Worm (Caenorhabditis elegans) whole organism, late embryonic: ENCODE results near the gene R13H7.2.

Experiments
- T23F11.4 ChIP-seq: fragments of 200-800 bp; sonication (Bioruptor generic); optimal IDR thresholded peaks from 2 replicates; lab custom pipeline; 2018; ENCODE audit warnings: mild to moderate bottlenecking, missing genetic modification characterization, missing compliant biosample characterization
- ahr-1 ChIP-seq: sonication (generic microtip); optimal IDR thresholded peaks from 2 replicates; lab custom pipeline; 2016; ENCODE audit warnings: missing genetic modification characterization, missing compliant biosample characterization
- ceh-9 ChIP-seq: sonication (generic microtip); optimal IDR thresholded peaks from 2 replicates; lab custom pipeline; 2016; ENCODE audit warnings: mild to moderate bottlenecking, missing genetic modification characterization, inconsistent platforms, missing compliant biosample characterization
- hlh-6 ChIP-seq: sonication (generic microtip); optimal IDR thresholded peaks from 2 replicates; lab custom pipeline; 2016; ENCODE audit warnings: missing genotype, missing genetic modification characterization, missing compliant biosample characterization
- pha-4 ChIP-seq: fragments of 150-350 bp; optimal IDR thresholded peaks from 2 replicates; lab custom pipeline; 2018; ENCODE audit warnings: missing biosample characterization, missing genetic modification reagents, missing genetic modification characterization
- rnt-1 ChIP-seq: sonication (generic microtip); optimal IDR thresholded peaks from 2 replicates; lab custom pipeline; 2016; ENCODE audit warnings: missing genetic modification characterization, missing compliant biosample characterization
- tbx-2 ChIP-seq: sonication (generic microtip); optimal IDR thresholded peaks from 2 replicates; lab custom pipeline; 2016; ENCODE audit warnings: missing genetic modification characterization, missing compliant biosample characterization
- unc-86 ChIP-seq: sonication (generic microtip); optimal IDR thresholded peaks from 2 replicates; lab custom pipeline; 2016; ENCODE audit warnings: missing genetic modification characterization, missing compliant biosample characterization

DNA sequence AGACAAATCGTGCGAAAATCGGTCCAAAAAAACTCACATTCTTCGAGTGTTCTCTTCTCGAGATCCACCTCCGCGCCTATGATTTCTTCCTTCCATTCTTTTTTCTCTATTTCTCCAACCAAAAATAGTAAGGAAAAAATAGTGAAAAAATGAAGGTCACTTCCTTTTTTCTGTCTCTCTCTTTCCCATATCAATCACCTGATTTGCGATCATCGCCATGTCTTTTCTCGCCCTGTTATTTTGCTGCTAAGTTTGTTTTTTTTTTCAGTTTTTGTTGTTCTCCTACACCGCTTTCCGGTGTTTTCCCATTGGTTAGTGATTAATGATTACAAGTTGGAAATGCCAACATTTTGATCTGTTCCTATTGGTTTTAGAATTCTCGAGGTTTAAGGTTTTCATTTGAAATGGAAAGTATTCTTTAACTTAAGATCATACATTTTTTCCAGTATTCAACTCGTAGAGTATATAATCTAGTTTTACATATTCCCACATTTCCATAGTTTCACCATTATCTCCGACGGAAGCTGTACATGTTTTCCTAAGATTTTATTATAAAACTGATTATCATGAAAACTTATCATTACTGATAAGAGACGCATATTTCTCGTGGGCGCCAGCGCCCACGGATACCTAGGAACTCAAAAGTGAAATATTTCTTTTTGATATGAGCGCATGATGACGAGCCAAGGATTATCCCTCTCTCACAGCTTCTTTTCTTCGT, 17.4 kb downstream of the R13H7.2 start:
- no peak for TF ChIP-seq rnt-1 (tag; lab: Kevin White, UChicago)
- TF ChIP-seq ceh-9: no peak
- TF ChIP-seq ahr-1 (tag; lab: Kevin White, UChicago): no peak
- TF ChIP-seq hlh-6 (tag; lab: Kevin White, UChicago): no peak
- TF ChIP-seq tbx-2 (tag; lab: Kevin White, UChicago): no peak
- no peak for TF ChIP-seq unc-86 (tag; lab: Kevin White, UChicago)
- no peak for TF ChIP-seq pha-4 (tag; lab: Kevin White, UChicago)
- no peak for TF ChIP-seq T23F11.4 (GFP tag; lab: Kevin White, UChicago)
